Worm (Caenorhabditis elegans): ENCODE results near the gene fbxc-19.
"Not testable (repeated sequence)": the region's sequence is repeated elsewhere in the genome, so short reads cannot be mapped to it uniquely, and the experiment has no call there.

The fbxc-19 gene

ce11 chrII:1819944-1820570 lies at the start of gene fbxc-19:
Gene fbxc-19 (plus strand): TSS chrII:1820479.
- TF ChIP-seq duxl-1 (tag; optimal IDR thresholded peaks at IDR 0.05; ENCODE audit: poor library complexity) (peak; percentile 97), sdz-12 (GFP tag; optimal IDR thresholded peaks at IDR 0.05) (no peak), dmd-6 (GFP tag; IDR thresholded peaks at IDR 0.05) (peak; percentile 90), zip-2 (tag; optimal IDR thresholded peaks at IDR 0.05) (peak; percentile 99), mdl-1 (tag; optimal IDR thresholded peaks at IDR 0.05) (peak in 1 of 2 experiments; percentile 59), ztf-7 (tag; optimal IDR thresholded peaks at IDR 0.05) (peak; percentile 90), lin-1 (GFP tag; IDR thresholded peaks at IDR 0.05) (peak; percentile 44; the same call in 1 of the 2 replicates), dpl-1 (GFP tag; optimal IDR thresholded peaks at IDR 0.05) (peak; percentile 27), mdt-29 (GFP tag; IDR thresholded peaks at IDR 0.05) (no peak), skn-1 (tag; optimal IDR thresholded peaks at IDR 0.05) (no peak), jun-1 (tag; optimal IDR thresholded peaks at IDR 0.05) (peak; percentile 40), tra-1 (GFP tag; IDR thresholded peaks at IDR 0.05) (peak; percentile 92), dve-1 (tag; optimal IDR thresholded peaks at IDR 0.05; ENCODE audit: insufficient read depth) (peak; percentile 84), nhr-77 (tag; optimal IDR thresholded peaks at IDR 0.05) (peak; percentile 86), pqm-1 (tag; optimal IDR thresholded peaks at IDR 0.05) (peak; percentile 87), hlh-30 (tag; optimal IDR thresholded peaks at IDR 0.05; ENCODE audit: insufficient read depth) (peak; percentile 69), nhr-28 (tag; optimal IDR thresholded peaks at IDR 0.05) (peak; percentile 83), nhr-6 (tag; optimal IDR thresholded peaks at IDR 0.05) (peak; percentile 72), mes-2 (tag; optimal IDR thresholded peaks at IDR 0.05; ENCODE audit: poor library complexity, severe bottlenecking) (peak; percentile 47), daf-16 (GFP tag; optimal IDR thresholded peaks at IDR 0.05) (no peak), daf-16 (tag; optimal IDR thresholded peaks at IDR 0.05) (peak; percentile 92), unc-130 (GFP tag; optimal IDR thresholded peaks at IDR 0.05) (no peak), arid-1 (GFP tag; conservative IDR thresholded peaks at IDR 0.05) (no peak), lim-7 (GFP tag; IDR thresholded peaks at IDR 0.05) (no peak), mxl-3 (GFP tag; optimal IDR thresholded peaks at IDR 0.05) (peak; percentile 14), php-3 (GFP tag; IDR thresholded peaks at IDR 0.05) (peak; percentile 87), hlh-11 (tag; optimal IDR thresholded peaks at IDR 0.05) (peak; percentile 95), zfp-2 (tag; optimal IDR thresholded peaks at IDR 0.05) (no peak), D1046.2 (GFP tag; IDR thresholded peaks at IDR 0.05) (no peak), nhr-102 (tag; optimal IDR thresholded peaks at IDR 0.05) (peak; percentile 50), aha-1 (tag) (peak; percentile 78), F10B5.3 (tag; optimal IDR thresholded peaks at IDR 0.05) (no peak), nhr-48 (tag; optimal IDR thresholded peaks at IDR 0.05) (peak; percentile 31)

- not testable (repeated sequence) for TF ChIP-seq mes-2 (tag; optimal IDR thresholded peaks at IDR 0.05; ENCODE audit: poor library complexity, severe bottlenecking); pha-4 (GFP tag; IDR thresholded peaks at IDR 0.05); pha-4 (tag; optimal IDR thresholded peaks at IDR 0.05); lin-1 (GFP tag; IDR thresholded peaks at IDR 0.05)
These were observed 48.9 kb upstream of the fbxc-19 start, which contains the start of gene math-26 for ce11 chrII:1771347-1771746. Gene math-26 (plus strand): TSS chrII:1771647.

ce11 chrII:1771785-1772184 lies 48.5 kb upstream of the fbxc-19 start, which contains the start of gene math-3:
Gene math-3 (plus strand): TSS chrII:1772085.
- TF ChIP-seq lin-39 (tag; optimal IDR thresholded peaks at IDR 0.05), result no peak
- TF ChIP-seq unc-62 (GFP tag; optimal IDR thresholded peaks at IDR 0.05 in 1 of 2), result peak in 1 of 2 experiments; percentile 46
- no peak for TF ChIP-seq unc-62 (tag; optimal IDR thresholded peaks at IDR 0.05)
